Fruit fly (Drosophila melanogaster) whole organism, pupa: ENCODE measurements around the gene CG31259.

Experiments used
- CG10348 ChIP-seq: fragments of 200-800 bp; sonication (Bioruptor generic); IDR thresholded peaks from 2 replicates; pipeline ENCODE4 v1.3.6; 2022; ENCODE audit warnings: missing biosample characterization, missing genetic modification characterization
- CG12605 ChIP-seq: fragments of 200-800 bp; sonication (Bioruptor generic); IDR thresholded peaks from 2 replicates; pipeline ENCODE4 v1.3.6; 2022; ENCODE audit warnings: missing biosample characterization, missing genetic modification characterization
- CG13204 ChIP-seq: fragments of 200-800 bp; sonication (Bioruptor generic); optimal IDR thresholded peaks from 2 replicates; lab custom pipeline; 2018; ENCODE audit warnings: missing biosample characterization, mild to moderate bottlenecking, missing genetic modification characterization, moderate library complexity
- CG14655 ChIP-seq: fragments of 200-800 bp; sonication (Bioruptor generic); optimal IDR thresholded peaks from 3 replicates; lab custom pipeline; 2017; ENCODE audit warnings: mild to moderate bottlenecking, missing biosample characterization, missing genetic modification reagents, missing genetic modification characterization
- CG17806 ChIP-seq: fragments of 200-800 bp; sonication (Bioruptor generic); optimal IDR thresholded peaks from 2 replicates; lab custom pipeline; 2018; ENCODE audit warnings: missing biosample characterization, mild to moderate bottlenecking, missing genetic modification characterization, moderate library complexity
- CG32121 ChIP-seq: fragments of 200-800 bp; sonication (Bioruptor generic); IDR thresholded peaks from 2 replicates; pipeline ENCODE4 v1.3.6; 2022; ENCODE audit warnings: missing biosample characterization, missing genetic modification characterization
- CG34367 ChIP-seq: fragments of 200-800 bp; sonication (Bioruptor generic); optimal IDR thresholded peaks from 2 replicates; lab custom pipeline; 2018; ENCODE audit warnings: missing biosample characterization, mild to moderate bottlenecking, missing genetic modification characterization
- CG4496 ChIP-seq: fragments of 200-800 bp; sonication (Bioruptor generic); IDR thresholded peaks from 3 replicates; pipeline ENCODE4 v1.3.6; 2022; ENCODE audit warnings: missing biosample characterization, missing genetic modification characterization
- CG8159 ChIP-seq: fragments of 200-800 bp; sonication (Bioruptor generic); optimal IDR thresholded peaks from 3 replicates; lab custom pipeline; 2018; ENCODE audit warnings: missing biosample characterization, mild to moderate bottlenecking, missing genetic modification characterization, moderate library complexity
- CG8301 ChIP-seq: fragments of 200-800 bp; sonication (Bioruptor generic); optimal IDR thresholded peaks from 2 replicates; lab custom pipeline; 2018; ENCODE audit warnings: missing biosample characterization, mild to moderate bottlenecking, missing genetic modification characterization
- CG9948 ChIP-seq: fragments of 200-800 bp; sonication (Bioruptor generic); optimal IDR thresholded peaks from 2 replicates; lab custom pipeline; 2018; ENCODE audit warnings: missing biosample characterization, mild to moderate bottlenecking, missing genetic modification characterization, moderate library complexity
- D1 ChIP-seq: fragments of 200-800 bp; sonication (Bioruptor generic); optimal IDR thresholded peaks from 2 replicates; lab custom pipeline; 2018; ENCODE audit warnings: missing biosample characterization, mild to moderate bottlenecking, missing genetic modification characterization, moderate library complexity
- EcR ChIP-seq: fragments of 200-800 bp; sonication (Bioruptor generic); optimal IDR thresholded peaks from 3 replicates; lab custom pipeline; 2019; ENCODE audit warnings: missing biosample characterization, missing genetic modification characterization, mild to moderate bottlenecking, moderate library complexity, missing genetic modification reagents
- Ets98B ChIP-seq: fragments of 200-800 bp; sonication (Bioruptor generic); IDR thresholded peaks from 2 replicates; pipeline ENCODE4 v1.3.6; 2022; ENCODE audit warnings: missing biosample characterization, missing genetic modification characterization
- Pif1A ChIP-seq: fragments of 200-800 bp; sonication (Bioruptor generic); optimal IDR thresholded peaks from 3 replicates; lab custom pipeline; 2016; ENCODE audit warnings: missing biosample characterization, missing genetic modification characterization
- Pif1B ChIP-seq: fragments of 200-800 bp; sonication (Bioruptor generic); optimal IDR thresholded peaks from 3 replicates; lab custom pipeline; 2016; ENCODE audit warnings: missing biosample characterization, missing genetic modification characterization
- Snoo ChIP-seq: fragments of 200-800 bp; sonication (Bioruptor generic); optimal IDR thresholded peaks from 3 replicates; lab custom pipeline; 2017; ENCODE audit warnings: missing biosample characterization, mild to moderate bottlenecking, missing genetic modification characterization, inconsistent platforms
- fd96Ca ChIP-seq: fragments of 200-800 bp; sonication (Bioruptor generic); IDR thresholded peaks from 3 replicates; pipeline ENCODE4 v1.3.6; 2022; ENCODE audit warnings: missing biosample characterization, missing genetic modification characterization
- gl ChIP-seq: fragments of 200-800 bp; sonication (Bioruptor generic); optimal IDR thresholded peaks from 2 replicates; lab custom pipeline; 2018; ENCODE audit warnings: missing biosample characterization, mild to moderate bottlenecking, missing genetic modification characterization
- rn ChIP-seq: fragments of 200-800 bp; sonication (Bioruptor generic); IDR thresholded peaks from 2 replicates; pipeline ENCODE4 v1.3.6; 2022; ENCODE audit warnings: missing biosample characterization, missing genetic modification characterization

Gene CG31259

dm6 chr3R:8561522-8561921 is 37.8 kb downstream of the CG31259 start, which contains the start of gene pch2:
TSS of gene pch2 (minus strand) at chr3R:8561764.
- TF ChIP-seq CG12605 (GFP tag; lab: Robert Waterston, UW) (no peak), CG9948 (tag; lab: Kevin White, UChicago) (no peak), CG8159 (tag; lab: Kevin White, UChicago) (no peak), CG4496 (GFP tag; lab: Robert Waterston, UW) (no peak), Snoo (tag; lab: Kevin White, UChicago) (no peak), Pif1A (GFP tag; lab: Kevin White, UChicago) (no peak), CG34367 (no peak), rn (GFP tag; lab: Robert Waterston, UW) (no peak), CG17806 (no peak), CG14655 (GFP tag; lab: Kevin White, UChicago) (no peak), CG10348 (no peak), CG8301 (tag; lab: Kevin White, UChicago) (no peak), Pif1B (GFP tag; lab: Kevin White, UChicago) (no peak), fd96Ca (GFP tag; lab: Robert Waterston, UW) (no peak), Ets98B (GFP tag; lab: Robert Waterston, UW) (no peak), CG32121 (GFP tag; lab: Robert Waterston, UW) (no peak), gl (no peak), CG13204 (GFP tag; lab: Kevin White, UChicago) (no peak), D1 (tag; lab: Kevin White, UChicago) (no peak)

- no peak for TF ChIP-seq CG14655 (GFP tag; lab: Kevin White, UChicago)
- no peak for TF ChIP-seq CG34367
- no peak for TF ChIP-seq D1 (tag; lab: Kevin White, UChicago)
- TF ChIP-seq CG8159 (tag; lab: Kevin White, UChicago): no peak
- no peak for TF ChIP-seq Ets98B (GFP tag; lab: Robert Waterston, UW)
- no peak for TF ChIP-seq EcR
- no peak for TF ChIP-seq Pif1B (GFP tag; lab: Kevin White, UChicago)
These were observed 38.7 kb downstream of the CG31259 start, which contains the start of the genes mRpS18A and CG31460 for dm6 chr3R:8562484-8562886. TSS of gene mRpS18A (minus strand) at chr3R:8562593. TSS of gene CG31460 (plus strand) at chr3R:8562673.

- TF ChIP-seq CG9948 (tag; lab: Kevin White, UChicago) (no peak), EcR (no peak), Pif1B (GFP tag; lab: Kevin White, UChicago) (no peak), gl (no peak), CG8159 (tag; lab: Kevin White, UChicago) (no peak), Pif1A (GFP tag; lab: Kevin White, UChicago) (no peak), Ets98B (GFP tag; lab: Robert Waterston, UW) (no peak), CG10348 (no peak), fd96Ca (GFP tag; lab: Robert Waterston, UW) (no peak), CG13204 (GFP tag; lab: Kevin White, UChicago) (no peak), CG32121 (GFP tag; lab: Robert Waterston, UW) (no peak), rn (GFP tag; lab: Robert Waterston, UW) (no peak)
These were observed 40.0 kb downstream of the CG31259 start, which contains the start of gene Cenp-C for dm6 chr3R:8563774-8564173. TSS of gene Cenp-C (plus strand) at chr3R:8564105.
